Worm (Caenorhabditis elegans): ENCODE data around the gene Y38C1AA.19.

Gene Y38C1AA.19

ce11 chrIV:164777-165176, 4.8 kb downstream of the Y38C1AA.19 start, which contains the start of gene cutl-24:
cutl-24 (plus strand) TSS chrIV:165077.
- no peak for TF ChIP-seq F13H6.1 (tag; optimal IDR thresholded peaks at IDR 0.05)
- TF ChIP-seq R02D3.7 (tag; optimal IDR thresholded peaks at IDR 0.05), result no peak
- TF ChIP-seq C34F6.9 (tag; optimal IDR thresholded peaks at IDR 0.05), result no peak
- TF ChIP-seq nhr-6 (tag; optimal IDR thresholded peaks at IDR 0.05), result no peak
- no peak for TF ChIP-seq sem-4 (tag; optimal IDR thresholded peaks at IDR 0.05)
- no peak for TF ChIP-seq snpc-4 (tag; optimal IDR thresholded peaks at IDR 0.05)
- no peak for TF ChIP-seq ama-1 (optimal IDR thresholded peaks at IDR 0.05)
- TF ChIP-seq crh-2 (tag; optimal IDR thresholded peaks at IDR 0.05), result no peak
- no peak for TF ChIP-seq peb-1 (tag; optimal IDR thresholded peaks at IDR 0.05)
- TF ChIP-seq ztf-11 (tag; optimal IDR thresholded peaks at IDR 0.05), result no peak

- TF ChIP-seq mbf-1 (tag; optimal IDR thresholded peaks at IDR 0.05) (no peak), sem-4 (tag; optimal IDR thresholded peaks at IDR 0.05) (no peak), lin-13 (GFP tag; optimal IDR thresholded peaks at IDR 0.05) (no peak), nhr-25 (tag; optimal IDR thresholded peaks at IDR 0.05) (peak; percentile 20), F13H6.1 (tag; optimal IDR thresholded peaks at IDR 0.05) (no peak)
Measured at ce11 chrIV:171036-171435, 11.1 kb downstream of the Y38C1AA.19 start.

- TF ChIP-seq mab-5 (tag; optimal IDR thresholded peaks at IDR 0.05), result no peak
- TF ChIP-seq peb-1 (tag; optimal IDR thresholded peaks at IDR 0.05), result no peak
- TF ChIP-seq dmd-4 (tag; optimal IDR thresholded peaks at IDR 0.05), result no peak
- no peak for TF ChIP-seq Y55F3AM.14 (GFP tag; optimal IDR thresholded peaks at IDR 0.05)
- no peak for TF ChIP-seq aly-2 (tag; optimal IDR thresholded peaks at IDR 0.05)
- TF ChIP-seq skn-1 (tag; optimal IDR thresholded peaks at IDR 0.05), result no peak
- no peak for TF ChIP-seq sem-4 (tag; optimal IDR thresholded peaks at IDR 0.05)
- no peak for TF ChIP-seq alr-1 (tag; optimal IDR thresholded peaks at IDR 0.05)
- TF ChIP-seq blmp-1 (tag; optimal IDR thresholded peaks at IDR 0.05; ENCODE audit: insufficient read depth), result no peak
- TF ChIP-seq nhr-21 (tag; optimal IDR thresholded peaks at IDR 0.05), result no peak
- no peak for TF ChIP-seq ztf-11 (tag; optimal IDR thresholded peaks at IDR 0.05)
- TF ChIP-seq ZK546.5 (tag; optimal IDR thresholded peaks at IDR 0.05), result no peak
- no peak for TF ChIP-seq nhr-10 (tag; optimal IDR thresholded peaks at IDR 0.05)
- no peak for TF ChIP-seq lin-39 (tag; optimal IDR thresholded peaks at IDR 0.05)
- no peak for TF ChIP-seq egl-27 (tag; optimal IDR thresholded peaks at IDR 0.05)
- no peak for TF ChIP-seq ztf-1 (GFP tag; conservative IDR thresholded peaks at IDR 0.05)
- no peak for TF ChIP-seq nhr-237 (tag; optimal IDR thresholded peaks at IDR 0.05)
Measured at ce11 chrIV:172990-173389, 13.0 kb downstream of the Y38C1AA.19 start.

- no peak for TF ChIP-seq egl-27 (tag; optimal IDR thresholded peaks at IDR 0.05)
- TF ChIP-seq ZK546.5 (tag; optimal IDR thresholded peaks at IDR 0.05), result no peak
- TF ChIP-seq Y55F3AM.14 (GFP tag; optimal IDR thresholded peaks at IDR 0.05), result no peak
- no peak for TF ChIP-seq ztf-11 (tag; optimal IDR thresholded peaks at IDR 0.05)
- TF ChIP-seq lin-39 (tag; optimal IDR thresholded peaks at IDR 0.05), result no peak
- TF ChIP-seq gmeb-1 (tag; optimal IDR thresholded peaks at IDR 0.05), result no peak
- no peak for TF ChIP-seq sem-4 (tag; optimal IDR thresholded peaks at IDR 0.05)
- no peak for TF ChIP-seq nhr-129 (tag; optimal IDR thresholded peaks at IDR 0.05)
- TF ChIP-seq sma-9 (GFP tag; optimal IDR thresholded peaks at IDR 0.05), result no peak
- TF ChIP-seq sma-9 (tag; optimal IDR thresholded peaks at IDR 0.05), result no peak
- TF ChIP-seq crh-2 (tag; optimal IDR thresholded peaks at IDR 0.05), result no peak
- TF ChIP-seq blmp-1 (tag; optimal IDR thresholded peaks at IDR 0.05; ENCODE audit: insufficient read depth), result no peak
- no peak for TF ChIP-seq unc-62 (GFP tag; optimal IDR thresholded peaks at IDR 0.05)
- TF ChIP-seq ceh-82 (tag; optimal IDR thresholded peaks at IDR 0.05), result no peak
- TF ChIP-seq C34F6.9 (tag; optimal IDR thresholded peaks at IDR 0.05), result no peak
- no peak for TF ChIP-seq elt-1 (tag; optimal IDR thresholded peaks at IDR 0.05)
- TF ChIP-seq ztf-1 (GFP tag; conservative IDR thresholded peaks at IDR 0.05), result no peak
- TF ChIP-seq dmd-4 (tag; optimal IDR thresholded peaks at IDR 0.05), result no peak
- TF ChIP-seq nhr-6 (tag; optimal IDR thresholded peaks at IDR 0.05), result no peak
Measured at ce11 chrIV:174115-174514, 14.2 kb downstream of the Y38C1AA.19 start.

- TF ChIP-seq zag-1 (tag; optimal IDR thresholded peaks at IDR 0.05) (no peak), fos-1 (tag; optimal IDR thresholded peaks at IDR 0.05) (no peak), nhr-25 (tag; optimal IDR thresholded peaks at IDR 0.05) (peak; percentile 49), lin-11 (tag; optimal IDR thresholded peaks at IDR 0.05) (no peak), snpc-4 (tag; optimal IDR thresholded peaks at IDR 0.05) (no peak), F13H6.1 (tag; optimal IDR thresholded peaks at IDR 0.05) (no peak)
Measured at ce11 chrIV:175698-176097, 15.7 kb downstream of the Y38C1AA.19 start.

Measured in whole organism, L2 larva.